Fruit fly (Drosophila melanogaster) S2 (cell line): ENCODE results near the gene Taf10.

ENCODE experiments used
- CG8478 ChIP-seq: fragments of >200 bp; optimal IDR thresholded peaks from 2 replicates; lab custom pipeline; 2018
- CTCF ChIP-seq, 2 experiments: fragments of >200 bp; optimal IDR thresholded peaks; 2 replicates each; lab custom pipeline; 2018

dm6 chr2L:2724459-2724858 lies 43.2 kb upstream of the Taf10 start:
- TF ChIP-seq CG8478 (no peak), CTCF (optimal IDR thresholded peaks at IDR 0.05; lab: Kevin White, UChicago) (peak in 1 of 2 experiments; percentile 22)
